Worm (Caenorhabditis elegans): ENCODE data around the gene C09G9.3.

- TF ChIP-seq him-1 (tag; optimal IDR thresholded peaks at IDR 0.05) (no peak), dao-5 (tag; optimal IDR thresholded peaks at IDR 0.05) (no peak)
Measured at ce11 chrIV:8824145-8824833, 48.6 kb downstream of the C09G9.3 start, which contains the start of the genes col-117 and col-3.
